Fruit fly (Drosophila melanogaster) whole organism, embryonic: ENCODE measurements around the gene Sfxn2.

Source experiments
- ATbp ChIP-seq: fragments of 200-800 bp; sonication (Bioruptor generic); optimal IDR thresholded peaks from 2 replicates; lab custom pipeline; 2017; ENCODE audit warnings: missing biosample characterization, mild to moderate bottlenecking, missing genetic modification characterization, missing genetic modification reagents
- Antp ChIP-seq: fragments of 200-800 bp; sonication (Bioruptor generic); optimal IDR thresholded peaks from 3 replicates; lab custom pipeline; 2016; ENCODE audit warnings: missing biosample characterization, missing genetic modification characterization
- B-H2 ChIP-seq: fragments of 200-800 bp; sonication (Bioruptor generic); optimal IDR thresholded peaks from 2 replicates; lab custom pipeline; 2018; ENCODE audit warnings: missing biosample characterization, mild to moderate bottlenecking, missing genetic modification characterization
- BEAF-32 ChIP-seq: fragments of 200-800 bp; sonication (Bioruptor generic); optimal IDR thresholded peaks from 3 replicates; lab custom pipeline; 2017; ENCODE audit warnings: missing biosample characterization, missing genetic modification characterization, mild to moderate bottlenecking, moderate library complexity, missing genetic modification reagents
- CG11398 ChIP-seq: fragments of 200-800 bp; sonication (Bioruptor generic); optimal IDR thresholded peaks from 2 replicates; lab custom pipeline; 2016; ENCODE audit warnings: missing biosample characterization, missing genetic modification characterization
- CG11723 ChIP-seq: fragments of 200-800 bp; sonication (Bioruptor generic); optimal IDR thresholded peaks from 2 replicates; lab custom pipeline; 2017; ENCODE audit warnings: missing biosample characterization, mild to moderate bottlenecking, missing genetic modification characterization
- CG12236 ChIP-seq: fragments of 200-800 bp; sonication (Bioruptor generic); optimal IDR thresholded peaks from 2 replicates; lab custom pipeline; 2016; ENCODE audit warnings: missing biosample characterization, missing genetic modification characterization
- CG17186 ChIP-seq: fragments of 200-800 bp; sonication (Bioruptor generic); optimal IDR thresholded peaks from 3 replicates; lab custom pipeline; 2017; ENCODE audit warnings: missing biosample characterization, missing genetic modification reagents, missing genetic modification characterization
- CG17385 ChIP-seq: fragments of 200-800 bp; sonication (Bioruptor generic); optimal IDR thresholded peaks from 3 replicates; lab custom pipeline; 2018; ENCODE audit warnings: missing biosample characterization, mild to moderate bottlenecking, missing genetic modification characterization
- CG2199 ChIP-seq: fragments of 200-800 bp; sonication (Bioruptor generic); IDR thresholded peaks from 3 replicates; pipeline ENCODE4 v1.3.6; 2022; ENCODE audit warnings: missing biosample characterization, missing genetic modification characterization
- CG2889 ChIP-seq: fragments of 200-800 bp; sonication (Bioruptor generic); IDR thresholded peaks from 3 replicates; pipeline ENCODE4 v1.3.6; 2022; ENCODE audit warnings: missing biosample characterization, missing genetic modification characterization
- CG30431 ChIP-seq: fragments of 200-800 bp; sonication (Bioruptor generic); optimal IDR thresholded peaks from 2 replicates; lab custom pipeline; 2017; ENCODE audit warnings: missing biosample characterization, missing genetic modification characterization
- CG31441 ChIP-seq: fragments of 200-800 bp; sonication (Bioruptor generic); IDR thresholded peaks from 2 replicates; pipeline ENCODE4 v1.3.6; 2022; ENCODE audit warnings: missing biosample characterization, missing genetic modification characterization
- CG32532 ChIP-seq: fragments of 200-800 bp; sonication (Bioruptor generic); IDR thresholded peaks from 2 replicates; pipeline ENCODE4 v1.3.6; 2022; ENCODE audit warnings: missing biosample characterization, missing genetic modification characterization
- CG33213 ChIP-seq: fragments of 200-800 bp; sonication (Bioruptor generic); optimal IDR thresholded peaks from 3 replicates; lab custom pipeline; 2016; ENCODE audit warnings: missing biosample characterization, missing genetic modification characterization
- CG33557 ChIP-seq: fragments of 200-800 bp; sonication (Bioruptor generic); optimal IDR thresholded peaks from 2 replicates; lab custom pipeline; 2019; ENCODE audit warnings: missing biosample characterization, mild to moderate bottlenecking, missing genetic modification characterization, moderate library complexity
- CG4282 ChIP-seq: fragments of 200-800 bp; sonication (Bioruptor generic); optimal IDR thresholded peaks from 2 replicates; lab custom pipeline; 2016; ENCODE audit warnings: missing biosample characterization, missing genetic modification characterization
- CG43689 ChIP-seq: fragments of 200-800 bp; sonication (Bioruptor generic); IDR thresholded peaks from 2 replicates; pipeline ENCODE4 v1.3.6; 2022; ENCODE audit warnings: missing biosample characterization, missing genetic modification characterization
- CG4820 ChIP-seq: fragments of 200-800 bp; sonication (Bioruptor generic); optimal IDR thresholded peaks from 3 replicates; lab custom pipeline; 2016; ENCODE audit warnings: missing biosample characterization, missing genetic modification characterization
- CG6791 ChIP-seq: fragments of 200-800 bp; sonication (Bioruptor generic); IDR thresholded peaks from 3 replicates; pipeline ENCODE4 v1.3.6; 2022; ENCODE audit warnings: missing biosample characterization, missing genetic modification characterization; ENCODE audit not compliant: partially characterized antibody
- CG9932 ChIP-seq: fragments of 200-800 bp; sonication (Bioruptor generic); IDR thresholded peaks from 2 replicates; pipeline ENCODE4 v1.3.6; 2022; ENCODE audit warnings: missing biosample characterization, missing genetic modification characterization
- Dad ChIP-seq: fragments of 200-800 bp; sonication (Bioruptor generic); optimal IDR thresholded peaks from 3 replicates; lab custom pipeline; 2016; ENCODE audit warnings: missing biosample characterization, missing genetic modification characterization
- Doc2 ChIP-seq: fragments of 200-800 bp; sonication (Bioruptor generic); IDR thresholded peaks from 2 replicates; pipeline ENCODE4 v1.3.6; 2022; ENCODE audit warnings: missing biosample characterization, missing genetic modification characterization
- Dp ChIP-seq: fragments of 200-800 bp; sonication (Bioruptor generic); optimal IDR thresholded peaks from 2 replicates; lab custom pipeline; 2018; ENCODE audit warnings: missing biosample characterization, mild to moderate bottlenecking, missing genetic modification characterization, moderate library complexity
- Dref ChIP-seq: fragments of 200-800 bp; sonication (Bioruptor generic); IDR thresholded peaks from 2 replicates; pipeline ENCODE4 v1.3.6; 2022; ENCODE audit warnings: missing biosample characterization, missing genetic modification characterization
- ERR ChIP-seq: fragments of 200-800 bp; sonication (Bioruptor generic); optimal IDR thresholded peaks from 2 replicates; lab custom pipeline; 2016; ENCODE audit warnings: missing biosample characterization, missing genetic modification characterization
- HmgZ ChIP-seq: fragments of 200-800 bp; sonication (Bioruptor generic); optimal IDR thresholded peaks from 2 replicates; lab custom pipeline; 2018; ENCODE audit warnings: missing biosample characterization, mild to moderate bottlenecking, missing genetic modification characterization
- NC2β ChIP-seq: fragments of 200-800 bp; sonication (Bioruptor generic); optimal IDR thresholded peaks from 2 replicates; lab custom pipeline; 2016; ENCODE audit warnings: missing biosample characterization, missing genetic modification characterization
- Rx ChIP-seq: fragments of 200-800 bp; sonication (Bioruptor generic); IDR thresholded peaks from 2 replicates; pipeline ENCODE4 v1.3.6; 2022; ENCODE audit warnings: missing biosample characterization, missing genetic modification characterization
- Side ChIP-seq: fragments of 200-800 bp; sonication (Bioruptor generic); optimal IDR thresholded peaks from 2 replicates; lab custom pipeline; 2016; ENCODE audit warnings: missing biosample characterization, missing genetic modification characterization
- Sry-δ ChIP-seq: fragments of 200-800 bp; sonication (Bioruptor generic); optimal IDR thresholded peaks from 2 replicates; lab custom pipeline; 2016; ENCODE audit warnings: missing biosample characterization, missing genetic modification characterization
- Usf ChIP-seq: fragments of 200-800 bp; sonication (Bioruptor generic); optimal IDR thresholded peaks from 2 replicates; lab custom pipeline; 2017; ENCODE audit warnings: missing genotype, missing biosample characterization, missing genetic modification characterization
- Xbp1 ChIP-seq: fragments of 200-800 bp; sonication (Bioruptor generic); optimal IDR thresholded peaks from 3 replicates; lab custom pipeline; 2016; ENCODE audit warnings: missing biosample characterization, mild to moderate bottlenecking, missing genetic modification characterization
- ara ChIP-seq: fragments of 200-800 bp; sonication (Bioruptor generic); IDR thresholded peaks from 2 replicates; pipeline ENCODE4 v1.3.6; 2022; ENCODE audit warnings: missing biosample characterization, missing genetic modification characterization
- cato ChIP-seq: fragments of 200-800 bp; sonication (Bioruptor generic); optimal IDR thresholded peaks from 2 replicates; lab custom pipeline; 2016; ENCODE audit warnings: missing biosample characterization, missing genetic modification characterization, borderline replicate concordance
- ci ChIP-seq: fragments of 200-800 bp; sonication (Bioruptor generic); IDR thresholded peaks from 3 replicates; pipeline ENCODE4 v1.3.6; 2022; ENCODE audit warnings: missing biosample characterization, missing genetic modification characterization
- crc ChIP-seq: fragments of 200-800 bp; sonication (Bioruptor generic); optimal IDR thresholded peaks from 2 replicates; lab custom pipeline; 2016; ENCODE audit warnings: missing biosample characterization, missing genetic modification characterization
- emc ChIP-seq: fragments of 200-800 bp; sonication (Bioruptor generic); optimal IDR thresholded peaks from 2 replicates; lab custom pipeline; 2016; ENCODE audit warnings: missing biosample characterization, missing genetic modification characterization
- eve ChIP-seq, 2 experiments: fragments of >200 bp; optimal IDR thresholded peaks; 2 replicates each; lab custom pipeline; 2017; ENCODE audit warnings: missing biosample characterization in 2 of 2, missing genetic modification characterization in 2 of 2
- gem ChIP-seq: fragments of 200-800 bp; sonication (Bioruptor generic); optimal IDR thresholded peaks from 2 replicates; lab custom pipeline; 2019; ENCODE audit warnings: missing biosample characterization, mild to moderate bottlenecking, missing genetic modification characterization, moderate library complexity
- hb ChIP-seq: fragments of 200-800 bp; sonication (Bioruptor generic); IDR thresholded peaks from 3 replicates; pipeline ENCODE4 v1.3.6; 2022; ENCODE audit warnings: missing biosample characterization, missing genetic modification characterization; ENCODE audit not compliant: partially characterized antibody
- kah ChIP-seq: fragments of 200-800 bp; sonication (Bioruptor generic); optimal IDR thresholded peaks from 2 replicates; lab custom pipeline; 2018; ENCODE audit warnings: missing biosample characterization, mild to moderate bottlenecking, missing genetic modification characterization
- lmd ChIP-seq: fragments of 200-800 bp; sonication (Bioruptor generic); IDR thresholded peaks from 2 replicates; pipeline ENCODE4 v1.3.6; 2022; ENCODE audit warnings: missing biosample characterization, missing genetic modification characterization
- org-1 ChIP-seq: fragments of 200-800 bp; sonication (Bioruptor generic); optimal IDR thresholded peaks from 2 replicates; lab custom pipeline; 2017; ENCODE audit warnings: missing biosample characterization, missing genetic modification characterization
- otp ChIP-seq: fragments of 200-800 bp; sonication (Bioruptor generic); IDR thresholded peaks from 3 replicates; pipeline ENCODE4, ENCODE4 v1.3.6; 2022; ENCODE audit warnings: missing biosample characterization, missing genetic modification characterization
- salm ChIP-seq: fragments of 200-800 bp; sonication (Bioruptor generic); optimal IDR thresholded peaks from 2 replicates; lab custom pipeline; 2018; ENCODE audit warnings: missing biosample characterization, mild to moderate bottlenecking, missing genetic modification characterization
- shn ChIP-seq: fragments of 200-800 bp; sonication (Bioruptor generic); optimal IDR thresholded peaks from 3 replicates; lab custom pipeline; 2016; ENCODE audit warnings: missing biosample characterization, missing genetic modification characterization
- so ChIP-seq: fragments of 200-800 bp; sonication (Bioruptor generic); IDR thresholded peaks from 3 replicates; pipeline ENCODE4 v1.3.6; 2022; ENCODE audit warnings: missing biosample characterization, missing genetic modification characterization
- stc ChIP-seq: fragments of 200-800 bp; sonication (Bioruptor generic); IDR thresholded peaks from 2 replicates; pipeline ENCODE4 v1.3.6; 2022; ENCODE audit warnings: missing biosample characterization, missing genetic modification characterization
- tgo ChIP-seq: fragments of 200-800 bp; sonication (Bioruptor generic); IDR thresholded peaks from 3 replicates; pipeline ENCODE4 v1.3.6; 2022; ENCODE audit warnings: missing biosample characterization, missing genetic modification characterization
- tll ChIP-seq, 2 experiments: fragments of 200-800 bp in 1 of 2; fragments of >200 bp in 1 of 2; sonication (Bioruptor generic) in 1 of 2; optimal IDR thresholded peaks; 2 replicates each; lab custom pipeline; 2017 to 2019; ENCODE audit warnings: missing biosample characterization in 2 of 2, missing genetic modification characterization in 2 of 2, mild to moderate bottlenecking in 1 of 2, moderate library complexity in 1 of 2
- trem ChIP-seq: fragments of 200-800 bp; optimal IDR thresholded peaks from 3 replicates; lab custom pipeline; 2019; ENCODE audit warnings: missing biosample characterization, mild to moderate bottlenecking, missing genetic modification characterization, moderate library complexity

The Sfxn2 gene

DNA sequence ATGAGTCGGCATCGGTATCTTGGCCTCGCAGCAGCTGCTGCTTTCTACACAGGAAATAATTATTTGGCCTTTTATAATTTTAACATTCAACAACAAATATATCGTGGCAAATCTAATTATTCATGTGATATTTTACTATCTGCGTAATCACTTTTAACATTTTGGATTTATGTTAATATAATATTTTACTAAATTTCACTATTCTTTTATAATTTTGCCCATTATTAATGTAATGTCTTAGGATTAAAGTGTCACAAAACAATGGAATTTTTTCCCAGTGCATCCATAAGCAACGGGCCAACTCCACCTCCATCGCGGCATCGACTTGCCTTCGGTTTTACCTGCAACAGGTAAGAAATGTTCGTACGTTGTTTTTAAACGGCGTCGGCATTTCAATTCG, 20.5 kb upstream of the Sfxn2 start (continued):
- TF ChIP-seq ara (GFP tag; lab: Robert Waterston, UW), result peak; percentile 87
- peak; percentile 50; the same call in 1 of the 3 replicates for TF ChIP-seq CG2889 (GFP tag; lab: Robert Waterston, UW)
- TF ChIP-seq kah (GFP tag; lab: Kevin White, UChicago), result peak; percentile 58
- no peak for TF ChIP-seq CG4282
- no peak for TF ChIP-seq CG33213
- TF ChIP-seq CG17186 (GFP tag; lab: Kevin White, UChicago), result peak; percentile 62
- no peak for TF ChIP-seq B-H2
- peak; percentile 77 for TF ChIP-seq salm (tag; lab: Kevin White, UChicago)
- no peak for TF ChIP-seq CG6791 (GFP tag; lab: Robert Waterston, UW)
- TF ChIP-seq Dref (GFP tag; lab: Robert Waterston, UW), result no peak
- TF ChIP-seq BEAF-32 (GFP tag; lab: Kevin White, UChicago), result no peak
- peak; percentile 70 for TF ChIP-seq Usf (GFP tag; lab: Kevin White, UChicago)
- no peak for TF ChIP-seq Dad (GFP tag; lab: Kevin White, UChicago)
- TF ChIP-seq CG17385, result peak; percentile 79
- TF ChIP-seq otp (GFP tag; lab: Robert Waterston, UW), result no peak
- TF ChIP-seq emc (GFP tag; lab: Kevin White, UChicago), result no peak
- TF ChIP-seq so, result peak; percentile 64; the same call in 1 of the 3 replicates
- TF ChIP-seq CG31441, result peak; percentile 96
- peak; percentile 78 for TF ChIP-seq Xbp1
- TF ChIP-seq Doc2 (GFP tag; lab: Robert Waterston, UW), result no peak
- TF ChIP-seq tgo (GFP tag; lab: Robert Waterston, UW), result peak; percentile 65
- no peak for TF ChIP-seq Side (GFP tag; lab: Kevin White, UChicago)
- peak; percentile 56 for TF ChIP-seq CG30431 (GFP tag; lab: Kevin White, UChicago)
- TF ChIP-seq HmgZ (tag; lab: Kevin White, UChicago), result peak; percentile 39
- TF ChIP-seq tll (GFP tag; optimal IDR thresholded peaks at IDR 0.05; lab: Kevin White, UChicago), result peak in 1 of 2 experiments; percentile 77
- no peak for TF ChIP-seq CG12236 (GFP tag; lab: Kevin White, UChicago)
- TF ChIP-seq CG43689 (GFP tag; lab: Robert Waterston, UW), result no peak
- no peak for TF ChIP-seq shn
- peak; percentile 78; the same call in 2 of the 3 replicates for TF ChIP-seq ci (GFP tag; lab: Robert Waterston, UW)
- TF ChIP-seq Antp, result no peak
- no peak for TF ChIP-seq CG2199
- peak; percentile 94 for TF ChIP-seq trem (tag; lab: Kevin White, UChicago)
- no peak for TF ChIP-seq hb (GFP tag; lab: Robert Waterston, UW)
- no peak for TF ChIP-seq Sry-δ (GFP tag; lab: Kevin White, UChicago)
- no peak for TF ChIP-seq crc (GFP tag; lab: Kevin White, UChicago)
- TF ChIP-seq CG32532 (GFP tag; lab: Robert Waterston, UW), result no peak; the same call in 1 of the 2 replicates
- TF ChIP-seq cato (GFP tag; lab: Kevin White, UChicago), result peak; percentile 63
- no peak for TF ChIP-seq CG11398 (GFP tag; lab: Kevin White, UChicago)
- TF ChIP-seq Dp (GFP tag; lab: Kevin White, UChicago), result no peak
- TF ChIP-seq CG11723 (GFP tag; lab: Kevin White, UChicago), result peak; percentile 62
- peak; percentile 95 for TF ChIP-seq gem (tag; lab: Kevin White, UChicago)
- peak; percentile 85 for TF ChIP-seq CG4820 (GFP tag; lab: Kevin White, UChicago)
- no peak for TF ChIP-seq NC2β (GFP tag; lab: Kevin White, UChicago)
- TF ChIP-seq org-1 (GFP tag; lab: Kevin White, UChicago), result peak; percentile 80
- TF ChIP-seq Rx (GFP tag; lab: Robert Waterston, UW), result peak; percentile 21; the same call in 1 of the 2 replicates
- peak; percentile 77 for TF ChIP-seq lmd (GFP tag; lab: Robert Waterston, UW)
- TF ChIP-seq ERR (GFP tag; lab: Kevin White, UChicago), result no peak
- peak; percentile 6 to 94 for TF ChIP-seq eve (GFP tag; optimal IDR thresholded peaks at IDR 0.05; lab: Kevin White, UChicago)
- peak; percentile 80 for TF ChIP-seq stc (GFP tag; lab: Robert Waterston, UW)
- TF ChIP-seq CG9932, result no peak
- peak; percentile 78 for TF ChIP-seq ATbp (GFP tag; lab: Kevin White, UChicago)
- peak; percentile 94 for TF ChIP-seq CG33557 (GFP tag; lab: Kevin White, UChicago)
